Worm (Caenorhabditis elegans): ENCODE measurements around the gene fust-1.

Gene fust-1

DNA sequence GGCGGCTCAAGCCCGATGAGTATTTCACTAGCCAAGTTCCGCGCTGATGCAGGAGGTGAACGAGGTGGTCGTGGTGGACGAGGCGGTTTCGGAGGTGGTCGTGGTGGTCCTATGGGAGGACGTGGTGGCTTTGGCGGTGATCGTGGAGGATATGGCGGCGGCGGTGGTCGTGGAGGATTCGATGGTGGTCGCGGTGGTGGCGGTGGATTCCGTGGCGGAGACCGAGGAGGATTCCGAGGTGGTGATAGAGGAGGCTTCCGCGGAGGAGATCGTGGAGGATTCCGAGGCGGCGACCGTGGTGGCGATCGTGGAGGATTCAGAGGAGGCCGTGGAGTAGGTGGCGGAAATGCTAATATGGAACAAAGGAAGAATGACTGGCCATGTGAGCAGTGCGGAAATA, 2.3 kb downstream of the fust-1 start:
- TF ChIP-seq tra-4 (tag; optimal IDR thresholded peaks at IDR 0.05) (no peak), aly-1 (tag; optimal IDR thresholded peaks at IDR 0.05) (peak; percentile 38)

DNA sequence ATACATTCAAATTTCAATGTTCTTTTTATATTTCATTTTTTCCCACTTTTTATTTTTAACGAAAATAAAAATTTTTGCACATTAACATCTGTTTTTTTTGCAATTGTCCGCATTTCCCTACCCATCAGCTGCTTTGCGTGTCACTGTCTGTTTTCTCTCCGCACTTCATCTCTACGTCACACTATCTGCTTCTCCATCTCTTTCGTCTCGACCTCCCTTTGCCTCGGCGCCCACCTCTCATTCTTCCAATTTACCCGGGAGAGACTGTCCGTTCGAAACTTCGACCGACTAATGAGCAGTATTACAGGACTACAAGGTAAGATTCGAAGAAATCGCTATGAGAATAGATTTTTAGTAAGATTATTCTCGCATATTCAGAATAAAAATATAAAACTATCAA, 3.0 kb downstream of the fust-1 start, which contains the start of gene C27H5.2:
Gene C27H5.2, plus strand, starts transcription at position 190 of the 400 bp plus-strand sequence.
- TF ChIP-seq hmg-4 (GFP tag; optimal IDR thresholded peaks at IDR 0.05) (no peak), hmbx-1 (tag; optimal IDR thresholded peaks at IDR 0.05) (no peak), hnd-1 (tag; optimal IDR thresholded peaks at IDR 0.05) (no peak), tbx-11 (GFP tag; IDR thresholded peaks at IDR 0.05) (no peak)

DNA sequence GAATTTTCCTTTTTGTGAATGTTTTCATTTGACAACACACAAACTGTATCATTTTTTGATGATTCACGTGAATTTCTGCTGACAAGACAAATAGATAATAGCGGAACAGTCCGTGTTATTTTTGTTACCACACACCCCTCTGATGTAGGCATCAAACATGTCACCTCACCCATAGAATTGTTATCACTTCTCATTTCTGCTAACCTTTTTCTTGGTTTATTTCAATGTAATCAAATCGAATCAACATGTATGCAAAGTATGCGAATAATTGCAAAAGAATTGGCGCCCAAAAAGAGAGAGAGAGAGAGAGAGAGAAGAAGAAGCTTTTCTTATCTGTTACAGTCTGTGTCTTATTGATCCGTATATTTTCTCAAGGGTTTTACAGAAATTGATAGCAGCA, 5.0 kb downstream of the fust-1 start:
- TF ChIP-seq ama-1 (optimal IDR thresholded peaks at IDR 0.05) (no peak), scrt-1 (GFP tag; IDR thresholded peaks at IDR 0.05) (no peak), hmg-4 (GFP tag; optimal IDR thresholded peaks at IDR 0.05) (no peak), ets-7 (tag; optimal IDR thresholded peaks at IDR 0.05) (no peak), hmbx-1 (tag; optimal IDR thresholded peaks at IDR 0.05) (no peak), ceh-13 (GFP tag; optimal IDR thresholded peaks at IDR 0.05) (no peak), tra-4 (tag; optimal IDR thresholded peaks at IDR 0.05) (no peak), flt-1 (GFP tag; IDR thresholded peaks at IDR 0.05) (no peak)

DNA sequence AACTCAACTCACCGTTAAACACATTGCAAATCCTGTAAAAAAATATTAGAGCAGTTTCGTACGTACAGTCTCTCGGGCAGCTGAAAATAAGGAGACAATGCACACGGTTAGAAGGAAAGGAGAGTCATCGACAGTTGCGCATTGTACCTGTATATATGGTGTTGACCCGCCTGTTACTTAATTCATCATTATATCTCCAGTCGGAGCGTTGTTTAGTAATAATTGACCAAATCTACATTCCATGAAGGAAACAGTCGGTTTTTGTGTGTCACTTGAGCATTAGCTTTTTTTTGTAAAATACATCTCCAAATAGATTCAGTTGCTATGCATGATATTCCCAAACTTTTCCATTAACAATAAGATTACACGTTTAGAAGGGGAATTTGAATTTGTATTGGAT, 9.1 kb downstream of the fust-1 start, which contains the start of gene C27H5.12:
Gene C27H5.12, minus strand, starts transcription at position 101 of the 400 bp plus-strand sequence.
- TF ChIP-seq B0310.2 (tag; optimal IDR thresholded peaks at IDR 0.05) (no peak), scrt-1 (GFP tag; IDR thresholded peaks at IDR 0.05) (no peak), pes-1 (GFP tag; IDR thresholded peaks at IDR 0.05) (no peak), hmg-4 (GFP tag; optimal IDR thresholded peaks at IDR 0.05) (no peak), ceh-13 (GFP tag; optimal IDR thresholded peaks at IDR 0.05) (no peak), flt-1 (GFP tag; IDR thresholded peaks at IDR 0.05) (no peak), hmbx-1 (tag; optimal IDR thresholded peaks at IDR 0.05) (no peak), tbx-11 (GFP tag; IDR thresholded peaks at IDR 0.05) (no peak), hnd-1 (tag; optimal IDR thresholded peaks at IDR 0.05) (no peak), F13C5.2 (tag; optimal IDR thresholded peaks at IDR 0.05) (no peak), ama-1 (optimal IDR thresholded peaks at IDR 0.05) (no peak), sea-1 (GFP tag; conservative IDR thresholded peaks at IDR 0.05) (no peak), aly-1 (tag; optimal IDR thresholded peaks at IDR 0.05) (no peak), ceh-36 (tag; optimal IDR thresholded peaks at IDR 0.05) (no peak), ets-7 (tag; optimal IDR thresholded peaks at IDR 0.05) (no peak), tbx-37 (GFP tag; conservative IDR thresholded peaks at IDR 0.05) (no peak), tra-4 (tag; optimal IDR thresholded peaks at IDR 0.05) (no peak)

DNA sequence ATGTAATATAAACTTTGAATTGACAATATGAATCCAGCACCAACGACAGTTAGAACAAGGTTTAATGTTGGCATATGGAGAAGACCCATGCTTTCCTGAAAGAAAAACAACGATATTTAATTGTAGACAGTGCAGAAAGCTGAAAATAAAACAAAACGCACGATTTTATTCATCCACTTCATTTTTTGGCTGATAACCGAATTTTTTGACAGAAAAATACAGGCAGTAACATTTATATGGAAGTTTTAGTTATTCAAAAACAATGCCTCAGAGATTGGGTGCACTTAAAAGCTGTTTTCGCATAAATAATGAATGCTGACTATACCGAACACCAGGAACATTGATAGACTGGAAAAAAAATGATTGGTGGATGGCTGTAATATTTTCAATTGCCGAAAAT, 13.4 kb downstream of the fust-1 start, which contains the start of gene mfsd-13.2:
Gene mfsd-13.2, minus strand, starts transcription at position 101 of the 400 bp plus-strand sequence.
- TF ChIP-seq tbx-37 (GFP tag; conservative IDR thresholded peaks at IDR 0.05) (no peak), aly-1 (tag; optimal IDR thresholded peaks at IDR 0.05) (no peak), hmbx-1 (tag; optimal IDR thresholded peaks at IDR 0.05) (no peak), flt-1 (GFP tag; IDR thresholded peaks at IDR 0.05) (no peak), tbx-11 (GFP tag; IDR thresholded peaks at IDR 0.05) (no peak), ets-7 (tag; optimal IDR thresholded peaks at IDR 0.05) (no peak), ama-1 (optimal IDR thresholded peaks at IDR 0.05) (no peak), B0310.2 (tag; optimal IDR thresholded peaks at IDR 0.05) (no peak), ceh-13 (GFP tag; optimal IDR thresholded peaks at IDR 0.05) (no peak), sea-1 (GFP tag; conservative IDR thresholded peaks at IDR 0.05) (no peak), tra-4 (tag; optimal IDR thresholded peaks at IDR 0.05) (no peak)

DNA sequence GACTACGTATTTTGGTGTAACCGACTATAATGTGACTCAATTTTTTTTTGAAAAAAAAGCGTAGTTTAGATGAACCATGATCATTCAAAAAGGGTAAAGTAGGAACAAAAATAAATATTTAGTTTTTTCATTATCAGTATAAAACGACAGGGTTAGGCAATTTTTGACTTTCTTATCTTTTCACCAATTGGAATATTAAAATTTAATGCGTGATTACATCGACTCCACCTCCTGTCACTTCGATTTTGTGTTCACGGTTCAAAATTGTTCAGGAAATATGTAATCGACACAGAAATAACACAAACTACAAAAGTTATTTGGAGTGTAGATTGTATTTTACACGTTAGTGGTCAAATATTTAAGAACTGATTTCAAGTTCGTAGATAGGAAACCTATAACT, 14.4 kb downstream of the fust-1 start:
- no peak for TF ChIP-seq tra-4 (tag; optimal IDR thresholded peaks at IDR 0.05)
- no peak for TF ChIP-seq aly-1 (tag; optimal IDR thresholded peaks at IDR 0.05)
- TF ChIP-seq hmbx-1 (tag; optimal IDR thresholded peaks at IDR 0.05) = no peak
- no peak for TF ChIP-seq tbx-37 (GFP tag; conservative IDR thresholded peaks at IDR 0.05)
- no peak for TF ChIP-seq flt-1 (GFP tag; IDR thresholded peaks at IDR 0.05)
- TF ChIP-seq F13C5.2 (tag; optimal IDR thresholded peaks at IDR 0.05) = no peak
- no peak for TF ChIP-seq ceh-36 (tag; optimal IDR thresholded peaks at IDR 0.05)
- no peak for TF ChIP-seq tbx-11 (GFP tag; IDR thresholded peaks at IDR 0.05)
- TF ChIP-seq ets-7 (tag; optimal IDR thresholded peaks at IDR 0.05) = no peak
- TF ChIP-seq ceh-13 (GFP tag; optimal IDR thresholded peaks at IDR 0.05) = no peak
- no peak for TF ChIP-seq ama-1 (optimal IDR thresholded peaks at IDR 0.05)
- TF ChIP-seq hmg-4 (GFP tag; optimal IDR thresholded peaks at IDR 0.05) = no peak
- no peak for TF ChIP-seq hnd-1 (tag; optimal IDR thresholded peaks at IDR 0.05)
- no peak for TF ChIP-seq scrt-1 (GFP tag; IDR thresholded peaks at IDR 0.05)
- TF ChIP-seq sea-1 (GFP tag; conservative IDR thresholded peaks at IDR 0.05) = no peak

DNA sequence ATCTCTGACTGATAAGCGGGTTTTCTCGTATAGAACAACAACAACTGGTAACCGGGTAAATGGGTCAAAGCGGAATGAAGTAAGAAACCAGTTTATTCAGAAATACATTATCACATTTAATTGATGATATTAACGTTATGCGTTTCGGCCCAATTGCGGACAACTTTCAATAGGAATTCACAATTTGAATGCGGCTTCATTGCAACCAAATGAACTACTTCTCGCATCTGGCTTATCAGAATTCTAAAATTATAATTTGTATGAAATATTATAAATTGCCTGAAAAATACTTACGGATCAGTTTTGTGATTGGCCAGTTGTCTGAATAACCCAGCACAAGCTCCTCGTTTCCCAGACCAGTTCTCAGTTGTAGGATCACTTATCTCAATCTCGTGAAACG, 16.3 kb downstream of the fust-1 start, which contains the start of gene col-36:
Gene col-36, minus strand, starts transcription at position 101 of the 400 bp plus-strand sequence.
- TF ChIP-seq hnd-1 (tag; optimal IDR thresholded peaks at IDR 0.05) = no peak
- TF ChIP-seq flt-1 (GFP tag; IDR thresholded peaks at IDR 0.05) = no peak
- TF ChIP-seq tra-4 (tag; optimal IDR thresholded peaks at IDR 0.05) = no peak
- TF ChIP-seq ama-1 (optimal IDR thresholded peaks at IDR 0.05) = no peak
- no peak for TF ChIP-seq F13C5.2 (tag; optimal IDR thresholded peaks at IDR 0.05)
- TF ChIP-seq scrt-1 (GFP tag; IDR thresholded peaks at IDR 0.05) = no peak
- TF ChIP-seq hmg-4 (GFP tag; optimal IDR thresholded peaks at IDR 0.05) = no peak
- TF ChIP-seq ceh-36 (tag; optimal IDR thresholded peaks at IDR 0.05) = no peak
- no peak for TF ChIP-seq sea-1 (GFP tag; conservative IDR thresholded peaks at IDR 0.05)
- no peak for TF ChIP-seq tbx-11 (GFP tag; IDR thresholded peaks at IDR 0.05)

DNA sequence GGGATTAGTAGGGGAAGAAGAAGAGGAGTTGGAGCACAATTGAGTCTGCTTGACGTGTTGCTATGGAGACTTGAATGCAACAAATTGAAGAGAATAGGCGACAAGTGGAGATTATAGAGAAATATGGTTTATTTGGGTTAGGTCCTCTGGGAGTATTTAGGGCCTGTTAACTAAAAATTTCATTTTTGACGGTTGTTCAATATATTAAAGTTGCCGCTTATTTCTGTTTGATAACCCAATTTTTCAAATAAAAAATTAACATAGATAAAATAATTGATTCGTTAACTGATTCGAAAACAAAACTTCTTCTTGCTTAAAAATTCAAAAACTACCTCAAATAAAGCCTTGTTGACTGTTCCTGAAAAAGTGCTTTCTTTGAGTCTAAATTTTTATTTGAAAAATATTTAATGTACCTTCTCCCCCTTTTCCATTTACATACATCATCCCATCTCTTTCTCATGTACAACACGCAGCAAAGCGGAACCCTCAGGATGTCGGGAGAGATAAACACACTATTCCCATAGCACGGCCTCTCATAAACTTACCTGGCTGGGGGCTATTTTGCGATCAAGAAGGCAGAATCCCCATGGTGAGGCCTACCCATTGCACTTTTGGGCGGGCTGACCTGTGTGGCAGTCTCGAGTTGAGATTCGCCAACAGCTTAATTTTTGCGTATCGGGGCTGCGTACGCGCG, 19.1 kb downstream of the fust-1 start, which contains the start of gene dyf-13:
Gene dyf-13, minus strand, starts transcription at position 51 of the 694 bp plus-strand sequence.
- no peak for TF ChIP-seq tbx-11 (GFP tag; IDR thresholded peaks at IDR 0.05)

All from whole organism, early embryonic.